Fruit fly (Drosophila melanogaster) whole organism, prepupa: ENCODE measurements around the gene CG43447.

Experiments used
- Lpt ChIP-seq: fragments of 200-800 bp; sonication (Bioruptor generic); optimal IDR thresholded peaks from 3 replicates; lab custom pipeline; 2016; ENCODE audit warnings: missing biosample characterization, missing genetic modification characterization
- Smox ChIP-seq: fragments of 200-800 bp; sonication (Bioruptor generic); optimal IDR thresholded peaks from 3 replicates; lab custom pipeline; 2016; ENCODE audit warnings: missing biosample characterization, missing genetic modification characterization
- Sox14 ChIP-seq: fragments of 200-800 bp; sonication (Bioruptor generic); optimal IDR thresholded peaks from 3 replicates; lab custom pipeline; 2016; ENCODE audit warnings: missing biosample characterization, missing genetic modification characterization
- spab ChIP-seq: fragments of 200-800 bp; sonication (Bioruptor generic); optimal IDR thresholded peaks from 2 replicates; lab custom pipeline; 2017; ENCODE audit warnings: missing biosample characterization, mild to moderate bottlenecking, missing genetic modification characterization, missing genetic modification reagents
- topi ChIP-seq: fragments of 200-800 bp; sonication (Bioruptor generic); optimal IDR thresholded peaks from 3 replicates; lab custom pipeline; 2016; ENCODE audit warnings: missing biosample characterization, missing genetic modification characterization
- vri ChIP-seq: fragments of 200-800 bp; sonication (Bioruptor generic); optimal IDR thresholded peaks from 3 replicates; lab custom pipeline; 2016; ENCODE audit warnings: missing biosample characterization, mild to moderate bottlenecking, missing genetic modification characterization

DNA sequence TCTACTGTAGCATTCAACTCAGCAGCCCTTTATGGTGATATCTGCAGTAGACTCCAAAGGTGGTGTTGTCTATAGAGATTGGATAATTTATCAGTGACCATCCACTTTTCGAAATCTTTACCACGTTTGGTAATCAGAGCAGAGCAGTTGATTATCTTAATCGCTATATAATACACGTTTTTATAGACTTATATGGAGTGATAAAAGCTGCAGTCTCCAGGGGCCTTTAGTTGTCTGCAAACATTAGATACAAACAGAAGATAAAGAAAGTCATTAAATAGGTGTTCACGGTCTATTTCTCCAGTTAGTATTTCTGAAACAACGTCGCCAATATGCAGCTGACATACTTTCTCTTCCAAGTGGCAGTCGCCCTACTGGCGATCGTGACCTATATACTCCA is 38.3 kb downstream of the CG43447 start, which contains the start of gene Cyp6a18:
- TF ChIP-seq vri (GFP tag; lab: Kevin White, UChicago) (no peak), topi (no peak), Sox14 (no peak), spab (GFP tag; lab: Kevin White, UChicago) (no peak), Smox (GFP tag; lab: Kevin White, UChicago) (no peak), Lpt (GFP tag; lab: Kevin White, UChicago) (no peak)
